Fruit fly (Drosophila melanogaster) whole organism, prepupa: ENCODE results near the gene CG31798.
A peak's percentile ranks its signal among the peaks of the same experiment; 100 is the strongest.

Experiments used
- CG11294 ChIP-seq: fragments of 200-800 bp; sonication (Bioruptor generic); IDR thresholded peaks from 2 replicates; pipeline ENCODE4 v1.3.6; 2022; ENCODE audit warnings: missing biosample characterization, missing genetic modification characterization
- CG11762 ChIP-seq: fragments of 200-800 bp; sonication (Bioruptor generic); optimal IDR thresholded peaks from 3 replicates; lab custom pipeline; 2016; ENCODE audit warnings: missing biosample characterization, missing genetic modification characterization; ENCODE audit not compliant: insufficient read depth
- Sox14 ChIP-seq: fragments of 200-800 bp; sonication (Bioruptor generic); optimal IDR thresholded peaks from 3 replicates; lab custom pipeline; 2016; ENCODE audit warnings: missing biosample characterization, missing genetic modification characterization
- fd85E ChIP-seq: fragments of 200-800 bp; sonication (Bioruptor generic); optimal IDR thresholded peaks from 3 replicates; lab custom pipeline; 2016; ENCODE audit warnings: missing biosample characterization, missing genetic modification characterization
- ss ChIP-seq, 2 experiments: fragments of 200-800 bp; sonication (Bioruptor generic); optimal IDR thresholded peaks; 2 replicates in 1 of 2; 3 replicates in 1 of 2; lab custom pipeline; 2017 to 2018; ENCODE audit warnings: mild to moderate bottlenecking in 2 of 2, missing biosample characterization in 2 of 2, missing genetic modification characterization in 2 of 2, moderate library complexity in 1 of 2

- peak; percentile 19 for TF ChIP-seq fd85E (GFP tag; lab: Kevin White, UChicago)
- peak; percentile 41 to 51 for TF ChIP-seq ss (GFP tag; optimal IDR thresholded peaks at IDR 0.05; lab: Kevin White, UChicago)
- peak; percentile 73 for TF ChIP-seq CG11762 (GFP tag; lab: Kevin White, UChicago)
- peak; percentile 78 for TF ChIP-seq Sox14
- no peak for TF ChIP-seq CG11294
These were observed 32.3 kb upstream of the CG31798 start for dm6 chr2L:19361632-19362142.
